Fruit fly (Drosophila melanogaster) whole organism, embryonic: ENCODE results near the gene CG14079.

Experiments used
- B-H2 ChIP-seq: fragments of 200-800 bp; sonication (Bioruptor generic); optimal IDR thresholded peaks from 2 replicates; lab custom pipeline; 2018; ENCODE audit warnings: missing biosample characterization, mild to moderate bottlenecking, missing genetic modification characterization
- CG1024 ChIP-seq: fragments of 200-800 bp; sonication (Bioruptor generic); IDR thresholded peaks from 2 replicates; pipeline ENCODE4 v1.3.6; 2022; ENCODE audit warnings: missing biosample characterization, missing genetic modification characterization
- CG10431 ChIP-seq: fragments of 200-800 bp; sonication (Bioruptor generic); optimal IDR thresholded peaks from 3 replicates; lab custom pipeline; 2018; ENCODE audit warnings: missing biosample characterization, mild to moderate bottlenecking, missing genetic modification characterization
- CG14014 ChIP-seq: fragments of 200-800 bp; sonication (Bioruptor generic); IDR thresholded peaks from 2 replicates; pipeline ENCODE4 v1.3.6; 2022; ENCODE audit warnings: missing biosample characterization, missing genetic modification characterization
- CG14965 ChIP-seq: fragments of 200-800 bp; sonication (Bioruptor generic); optimal IDR thresholded peaks from 2 replicates; lab custom pipeline; 2016; ENCODE audit warnings: missing biosample characterization, missing genetic modification characterization, borderline replicate concordance
- CG16815 ChIP-seq: fragments of 200-800 bp; sonication (Bioruptor generic); optimal IDR thresholded peaks from 3 replicates; lab custom pipeline; 2017; ENCODE audit warnings: missing biosample characterization, mild to moderate bottlenecking, missing genetic modification characterization
- CG16863 ChIP-seq: fragments of 200-800 bp; sonication (Bioruptor generic); optimal IDR thresholded peaks from 3 replicates; lab custom pipeline; 2016; ENCODE audit warnings: missing biosample characterization, missing genetic modification characterization
- CG17186 ChIP-seq: fragments of 200-800 bp; sonication (Bioruptor generic); optimal IDR thresholded peaks from 3 replicates; lab custom pipeline; 2017; ENCODE audit warnings: missing biosample characterization, missing genetic modification reagents, missing genetic modification characterization
- CG2712 ChIP-seq: fragments of 200-800 bp; optimal IDR thresholded peaks from 3 replicates; lab custom pipeline; 2019; ENCODE audit warnings: missing biosample characterization, mild to moderate bottlenecking, missing genetic modification characterization, moderate library complexity
- CG30020 ChIP-seq: fragments of 200-800 bp; optimal IDR thresholded peaks from 2 replicates; lab custom pipeline; 2019; ENCODE audit warnings: missing biosample characterization, mild to moderate bottlenecking, missing genetic modification characterization, moderate library complexity
- CG3065 ChIP-seq: fragments of 200-800 bp; sonication (Bioruptor generic); optimal IDR thresholded peaks from 2 replicates; lab custom pipeline; 2016; ENCODE audit warnings: missing biosample characterization, missing genetic modification characterization
- CG31224 ChIP-seq: fragments of 200-800 bp; sonication (Bioruptor generic); IDR thresholded peaks from 2 replicates; pipeline ENCODE4 v1.3.6; 2022; ENCODE audit warnings: missing biosample characterization, missing genetic modification characterization
- CG3281 ChIP-seq: fragments of 200-800 bp; sonication (Bioruptor generic); optimal IDR thresholded peaks from 3 replicates; lab custom pipeline; 2017; ENCODE audit warnings: missing biosample characterization, mild to moderate bottlenecking, missing genetic modification characterization
- CG3407 ChIP-seq: fragments of 200-800 bp; sonication (Bioruptor generic); optimal IDR thresholded peaks from 2 replicates; lab custom pipeline; 2018; ENCODE audit warnings: missing biosample characterization, mild to moderate bottlenecking, missing genetic modification characterization
- CG34224 ChIP-seq: fragments of 200-800 bp; sonication (Bioruptor generic); IDR thresholded peaks from 3 replicates; pipeline ENCODE4 v1.3.6; 2022; ENCODE audit warnings: missing biosample characterization, missing genetic modification characterization; ENCODE audit not compliant: partially characterized antibody
- CG3847 ChIP-seq: fragments of 200-800 bp; sonication (Bioruptor generic); IDR thresholded peaks from 2 replicates; pipeline ENCODE4 v1.3.6; 2022; ENCODE audit warnings: missing biosample characterization, missing genetic modification characterization
- CG4360 ChIP-seq: fragments of 200-800 bp; sonication (Bioruptor generic); IDR thresholded peaks from 2 replicates; pipeline ENCODE4 v1.3.6; 2022; ENCODE audit warnings: missing biosample characterization, missing genetic modification characterization
- CG6254 ChIP-seq: fragments of 200-800 bp; sonication (Bioruptor generic); optimal IDR thresholded peaks from 3 replicates; lab custom pipeline; 2017; ENCODE audit warnings: mild to moderate bottlenecking, missing biosample characterization, missing genetic modification reagents, missing genetic modification characterization
- CG6813 ChIP-seq: fragments of 200-800 bp; sonication (Bioruptor generic); optimal IDR thresholded peaks from 2 replicates; lab custom pipeline; 2017; ENCODE audit warnings: missing biosample characterization, missing genetic modification characterization, mild to moderate bottlenecking, moderate library complexity, missing genetic modification reagents
- CG7745 ChIP-seq: fragments of 200-800 bp; sonication (Bioruptor generic); optimal IDR thresholded peaks from 2 replicates; lab custom pipeline; 2018; ENCODE audit warnings: missing biosample characterization, mild to moderate bottlenecking, missing genetic modification characterization, moderate library complexity
- CG7839 ChIP-seq: fragments of 200-800 bp; sonication (Bioruptor generic); optimal IDR thresholded peaks from 3 replicates; lab custom pipeline; 2018; ENCODE audit warnings: missing biosample characterization, mild to moderate bottlenecking, missing genetic modification characterization, moderate library complexity
- CG7987 ChIP-seq: fragments of 200-800 bp; sonication (Bioruptor generic); optimal IDR thresholded peaks from 2 replicates; lab custom pipeline; 2018; ENCODE audit warnings: missing biosample characterization, mild to moderate bottlenecking, missing genetic modification characterization, moderate library complexity
- D ChIP-seq, 2 experiments: fragments of 200-800 bp in 1 of 2; fragments of >200 bp in 1 of 2; sonication (Bioruptor generic) in 1 of 2; optimal IDR thresholded peaks; 2 replicates in 1 of 2; 3 replicates in 1 of 2; lab custom pipeline; 2017; ENCODE audit warnings: mild to moderate bottlenecking in 1 of 2, missing biosample characterization in 1 of 2, missing genetic modification characterization in 1 of 2, missing genetic modification reagents in 1 of 2
- D19B ChIP-seq: fragments of 200-800 bp; sonication (Bioruptor generic); optimal IDR thresholded peaks from 2 replicates; lab custom pipeline; 2017; ENCODE audit warnings: missing biosample characterization, mild to moderate bottlenecking, missing genetic modification characterization
- Dbx ChIP-seq: fragments of 200-800 bp; sonication (Bioruptor generic); IDR thresholded peaks from 3 replicates; pipeline ENCODE4 v1.3.6; 2022; ENCODE audit warnings: missing biosample characterization, missing genetic modification characterization
- Elba2 ChIP-seq: fragments of 200-800 bp; sonication (Bioruptor generic); optimal IDR thresholded peaks from 3 replicates; lab custom pipeline; 2016; ENCODE audit warnings: missing biosample characterization, missing genetic modification characterization
- Kr ChIP-seq: fragments of 200-800 bp; sonication (Bioruptor generic); optimal IDR thresholded peaks from 2 replicates; lab custom pipeline; 2017; ENCODE audit warnings: missing biosample characterization, mild to moderate bottlenecking, missing genetic modification characterization
- Med ChIP-seq: fragments of 200-800 bp; sonication (Bioruptor generic); peaks from one replicate; lab custom pipeline; 2016; ENCODE audit warnings: missing biosample characterization, missing genetic modification characterization, mild to moderate bottlenecking, inconsistent platforms, moderate library complexity
- Nf-YA ChIP-seq: fragments of 200-800 bp; sonication (Bioruptor generic); IDR thresholded peaks from 2 replicates; pipeline ENCODE4 v1.3.6; 2022; ENCODE audit warnings: missing biosample characterization, missing genetic modification characterization
- Oaz ChIP-seq: fragments of 200-800 bp; sonication (Bioruptor generic); IDR thresholded peaks from 2 replicates; pipeline ENCODE4 v1.3.6; 2022; ENCODE audit warnings: missing biosample characterization, missing genetic modification characterization
- Poxn ChIP-seq: fragments of 200-800 bp; sonication (Bioruptor generic); IDR thresholded peaks from 2 replicates; pipeline ENCODE4 v1.3.6; 2022; ENCODE audit warnings: missing biosample characterization, missing genetic modification characterization
- Ravus ChIP-seq: fragments of 200-800 bp; sonication (Bioruptor generic); IDR thresholded peaks from 2 replicates; pipeline ENCODE4 v1.3.6; 2022; ENCODE audit warnings: missing biosample characterization, missing genetic modification characterization
- Rx ChIP-seq: fragments of 200-800 bp; sonication (Bioruptor generic); IDR thresholded peaks from 2 replicates; pipeline ENCODE4 v1.3.6; 2022; ENCODE audit warnings: missing biosample characterization, missing genetic modification characterization
- Stat92E ChIP-seq, 3 experiments: fragments of >200 bp in 2 of 3; fragments of 200-800 bp in 1 of 3; sonication (Bioruptor generic) in 1 of 3; optimal IDR thresholded peaks; 2 replicates each; lab custom pipeline; 2017 to 2019; ENCODE audit warnings: missing biosample characterization in 3 of 3, missing genetic modification characterization in 3 of 3, mild to moderate bottlenecking in 1 of 3, moderate library complexity in 1 of 3
- ac ChIP-seq: fragments of 200-800 bp; sonication (Bioruptor generic); optimal IDR thresholded peaks from 3 replicates; lab custom pipeline; 2017; ENCODE audit warnings: missing biosample characterization, mild to moderate bottlenecking, missing genetic modification characterization
- chm ChIP-seq: fragments of 200-800 bp; sonication (Bioruptor generic); IDR thresholded peaks from 2 replicates; pipeline ENCODE4 v1.3.6; 2022; ENCODE audit warnings: missing biosample characterization, missing genetic modification characterization
- dimm ChIP-seq: fragments of 200-800 bp; sonication (Bioruptor generic); IDR thresholded peaks from 2 replicates; pipeline ENCODE4 v1.3.6; 2022; ENCODE audit warnings: missing biosample characterization, missing genetic modification characterization
- dmrt99B ChIP-seq: fragments of 200-800 bp; sonication (Bioruptor generic); optimal IDR thresholded peaks from 2 replicates; lab custom pipeline; 2018; ENCODE audit warnings: missing biosample characterization, mild to moderate bottlenecking, missing genetic modification characterization, moderate library complexity
- exex ChIP-seq: fragments of 200-800 bp; sonication (Bioruptor generic); optimal IDR thresholded peaks from 4 replicates; lab custom pipeline; 2018; ENCODE audit warnings: missing biosample characterization, mild to moderate bottlenecking, missing genetic modification characterization, moderate library complexity
- fd64A ChIP-seq: fragments of 200-800 bp; sonication (Bioruptor generic); optimal IDR thresholded peaks from 3 replicates; lab custom pipeline; 2018; ENCODE audit warnings: missing biosample characterization, mild to moderate bottlenecking, missing genetic modification characterization
- maf-S ChIP-seq: fragments of 200-800 bp; sonication (Bioruptor generic); optimal IDR thresholded peaks from 2 replicates; lab custom pipeline; 2016; ENCODE audit warnings: missing biosample characterization, missing genetic modification characterization
- mld ChIP-seq: fragments of 200-800 bp; sonication (Bioruptor generic); IDR thresholded peaks from 3 replicates; pipeline ENCODE4 v1.3.6; 2022; ENCODE audit warnings: missing biosample characterization, missing genetic modification characterization; ENCODE audit not compliant: partially characterized antibody
- oc ChIP-seq: fragments of 200-800 bp; sonication (Bioruptor generic); optimal IDR thresholded peaks from 2 replicates; lab custom pipeline; 2018; ENCODE audit warnings: missing biosample characterization, mild to moderate bottlenecking, missing genetic modification characterization, moderate library complexity
- slou ChIP-seq: fragments of 200-800 bp; sonication (Bioruptor generic); optimal IDR thresholded peaks from 3 replicates; lab custom pipeline; 2016; ENCODE audit warnings: missing biosample characterization, missing genetic modification characterization
- slp2 ChIP-seq: fragments of 200-800 bp; sonication (Bioruptor generic); optimal IDR thresholded peaks from 2 replicates; lab custom pipeline; 2016; ENCODE audit warnings: missing biosample characterization, missing genetic modification characterization
- so ChIP-seq: fragments of 200-800 bp; sonication (Bioruptor generic); IDR thresholded peaks from 3 replicates; pipeline ENCODE4 v1.3.6; 2022; ENCODE audit warnings: missing biosample characterization, missing genetic modification characterization
- tap ChIP-seq: fragments of 200-800 bp; optimal IDR thresholded peaks from 3 replicates; lab custom pipeline; 2019; ENCODE audit warnings: missing biosample characterization, mild to moderate bottlenecking, missing genetic modification characterization, moderate library complexity
- toy ChIP-seq: fragments of 200-800 bp; sonication (Bioruptor generic); IDR thresholded peaks from 2 replicates; pipeline ENCODE4 v1.3.6; 2022; ENCODE audit warnings: missing biosample characterization, missing genetic modification characterization
- z ChIP-seq: fragments of 200-800 bp; sonication (Bioruptor generic); IDR thresholded peaks from 3 replicates; pipeline ENCODE4 v1.3.6; 2022; ENCODE audit warnings: missing biosample characterization, missing genetic modification characterization
- zen ChIP-seq: fragments of 200-800 bp; sonication (Bioruptor generic); optimal IDR thresholded peaks from 3 replicates; lab custom pipeline; 2018; ENCODE audit warnings: missing biosample characterization, mild to moderate bottlenecking, missing genetic modification characterization, moderate library complexity

Gene CG14079

dm6 chr3L:19097665-19098082 lies at the start of gene CG14079, which contains the start of gene Naxd (continued):
- TF ChIP-seq Elba2 (no peak), mld (GFP tag; lab: Robert Waterston, UW) (no peak), Nf-YA (GFP tag; lab: Robert Waterston, UW) (no peak; the same call in 1 of the 2 replicates), CG3281 (GFP tag; lab: Kevin White, UChicago) (no peak), toy (GFP tag; lab: Robert Waterston, UW) (no peak), chm (GFP tag; lab: Robert Waterston, UW) (0 out of 2 replicates have a peak, but pooled peaks have one; percentile 21), zen (tag; lab: Kevin White, UChicago) (no peak), tap (no peak), exex (tag; lab: Kevin White, UChicago) (no peak), CG10431 (GFP tag; lab: Kevin White, UChicago) (no peak), Ravus (GFP tag; lab: Robert Waterston, UW) (no peak), Rx (0 out of 2 replicates have a peak, but pooled peaks have one; percentile 15), CG3065 (GFP tag; lab: Kevin White, UChicago) (no peak), so (GFP tag; lab: Robert Waterston, UW) (peak; percentile 45; the same call in 1 of the 3 replicates), z (no peak), Dbx (GFP tag; lab: Robert Waterston, UW) (0 out of 3 replicates have a peak, but pooled peaks have one; percentile 17), CG3407 (GFP tag; lab: Kevin White, UChicago) (peak; percentile 41), B-H2 (GFP tag; lab: Kevin White, UChicago) (peak; percentile 64), CG4360 (GFP tag; lab: Robert Waterston, UW) (no peak), Kr (GFP tag; lab: Kevin White, UChicago) (no peak), maf-S (no peak), Poxn (GFP tag; lab: Robert Waterston, UW) (no peak), CG6813 (GFP tag; lab: Kevin White, UChicago) (no peak), ac (GFP tag; lab: Kevin White, UChicago) (no peak), CG3847 (peak; percentile 67), slp2 (no peak), CG14965 (no peak), CG30020 (tag; lab: Kevin White, UChicago) (peak; percentile 31)

DNA sequence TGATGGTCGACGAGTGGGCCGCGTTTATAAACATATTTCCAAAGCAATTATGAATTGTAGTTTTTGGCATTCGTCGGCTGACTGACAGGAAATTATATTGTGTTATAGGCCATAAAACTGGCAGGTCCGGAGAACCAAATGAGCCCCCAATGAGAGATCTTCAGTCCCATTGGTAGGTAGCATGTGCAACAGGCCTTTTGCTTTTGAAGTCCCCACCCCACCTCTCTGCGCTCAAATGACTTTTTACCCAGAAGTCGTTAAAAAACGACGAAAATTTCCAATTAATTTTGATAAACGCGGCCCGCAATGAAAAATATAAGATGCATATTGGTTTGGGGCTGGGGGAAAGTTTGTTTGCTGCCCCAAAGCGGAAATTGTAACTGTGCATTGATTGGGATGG lies 49.5 kb upstream of the CG14079 start:
- TF ChIP-seq CG17186 (GFP tag; lab: Kevin White, UChicago) (no peak), CG31224 (GFP tag; lab: Robert Waterston, UW) (no peak), CG7745 (tag; lab: Kevin White, UChicago) (no peak), CG14014 (no peak), slou (GFP tag; lab: Kevin White, UChicago) (no peak), oc (tag; lab: Kevin White, UChicago) (no peak), CG1024 (GFP tag; lab: Robert Waterston, UW) (no peak), Rx (no peak), CG16815 (no peak), CG34224 (GFP tag; lab: Robert Waterston, UW) (no peak), D (optimal IDR thresholded peaks at IDR 0.05; lab: Kevin White, UChicago) (no peak), D (GFP tag; optimal IDR thresholded peaks at IDR 0.05; lab: Kevin White, UChicago) (no peak), so (GFP tag; lab: Robert Waterston, UW) (no peak), dimm (no peak), Stat92E (GFP tag; optimal IDR thresholded peaks at IDR 0.05; lab: Kevin White, UChicago) (peak in 1 of 3 experiments; percentile 85), CG7839 (tag; lab: Kevin White, UChicago) (no peak), Oaz (GFP tag; lab: Robert Waterston, UW) (no peak), Med (peak; percentile 7), chm (GFP tag; lab: Robert Waterston, UW) (no peak), CG7987 (GFP tag; lab: Kevin White, UChicago) (no peak), D19B (no peak), fd64A (GFP tag; lab: Kevin White, UChicago) (no peak), CG6254 (GFP tag; lab: Kevin White, UChicago) (no peak), dmrt99B (no peak), CG16863 (GFP tag; lab: Kevin White, UChicago) (no peak), CG2712 (tag; lab: Kevin White, UChicago) (no peak), slp2 (no peak)
